Worm (Caenorhabditis elegans) whole organism, young adult: Measurements from ENCODE around the gene pqn-63.

Experiments used
- B0035.1 ChIP-seq: sonication (generic microtip); optimal IDR thresholded peaks from 2 replicates; lab custom pipeline; 2016; ENCODE audit warnings: missing genetic modification characterization, mild to moderate bottlenecking, missing compliant biosample characterization, missing genotype, missing genetic modification reagents
- ama-1 ChIP-seq, 3 experiments: fragments of 150-350 bp in 1 of 3; sonication (generic microtip) in 2 of 3; optimal IDR thresholded peaks; 2 replicates each; lab custom pipeline; 2014 to 2018; ENCODE audit warnings: missing biosample characterization in 2 of 3, missing genetic modification characterization in 2 of 3, missing genetic modification reagents in 2 of 3
- ceh-100 ChIP-seq: fragments of 200-800 bp; sonication (Bioruptor generic); IDR thresholded peaks from 2 replicates; pipeline ENCODE4 v1.3.6; 2022; ENCODE audit warnings: missing genetic modification reagents, missing genetic modification characterization, missing compliant biosample characterization
- let-526 ChIP-seq: fragments of 200-800 bp; sonication (Bioruptor generic); IDR thresholded peaks from 2 replicates; pipeline ENCODE4 v1.3.6; 2022; ENCODE audit warnings: missing genetic modification reagents, missing genetic modification characterization, missing compliant biosample characterization
- pha-4 ChIP-seq: fragments of 150-350 bp; sonication (generic microtip); optimal IDR thresholded peaks from 2 replicates; lab custom pipeline; 2014; ENCODE audit warnings: missing biosample characterization, missing genetic modification reagents, missing genetic modification characterization
- unc-130 ChIP-seq: sonication (generic microtip); optimal IDR thresholded peaks from 2 replicates; lab custom pipeline; 2016; ENCODE audit warnings: missing genetic modification reagents, missing genetic modification characterization, missing compliant biosample characterization
- unc-62 ChIP-seq: fragments of 150-350 bp; optimal IDR thresholded peaks from 2 replicates; lab custom pipeline; 2014; ENCODE audit warnings: missing biosample characterization, missing genetic modification reagents, missing genetic modification characterization

DNA sequence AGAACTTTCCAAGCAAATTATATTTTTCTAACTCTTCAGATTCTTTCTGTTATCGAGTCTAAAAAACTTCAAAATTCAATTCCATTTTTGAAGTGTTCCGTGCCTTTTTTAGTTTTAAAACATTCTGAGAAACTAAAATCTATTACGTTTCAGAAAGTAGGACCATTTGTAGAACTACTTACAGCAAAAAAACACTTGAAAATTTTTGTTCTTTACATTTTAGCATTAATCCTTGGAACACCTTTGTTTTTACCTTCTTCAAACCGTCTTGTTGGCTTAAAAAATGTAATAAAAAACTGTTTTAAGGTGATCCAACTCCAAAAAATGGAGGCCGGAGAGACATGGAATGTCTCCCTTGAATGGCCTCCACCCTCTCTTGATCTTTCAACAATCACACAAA is 7.6 kb upstream of the pqn-63 start, which contains the start of gene dop-2:
- TF ChIP-seq pha-4 (no peak), B0035.1 (no peak), unc-62 (GFP tag; lab: Kevin White, UChicago) (no peak), ama-1 (optimal IDR thresholded peaks at IDR 0.05; lab: Kevin White, UChicago) (no peak), ama-1 (GFP tag; optimal IDR thresholded peaks at IDR 0.05; lab: Kevin White, UChicago) (no peak), ceh-100 (no peak), let-526 (GFP tag; lab: Robert Waterston, UW) (no peak), unc-130 (GFP tag; lab: Kevin White, UChicago) (no peak)
